Fruit fly (Drosophila melanogaster) whole organism, wandering third instar larva: ENCODE data around the gene CG15399.

ENCODE experiments used
- Abd-B ChIP-seq: fragments of >200 bp; optimal IDR thresholded peaks from 2 replicates; lab custom pipeline; 2017; ENCODE audit warnings: missing biosample characterization, missing genetic modification characterization
- CG32264 ChIP-seq: fragments of 200-800 bp; sonication (Bioruptor generic); optimal IDR thresholded peaks from 2 replicates; lab custom pipeline; 2016; ENCODE audit warnings: missing biosample characterization, missing genetic modification characterization
- CG9705 ChIP-seq: fragments of 200-800 bp; sonication (Bioruptor generic); optimal IDR thresholded peaks from 2 replicates; lab custom pipeline; 2018; ENCODE audit warnings: missing biosample characterization, mild to moderate bottlenecking, missing genetic modification characterization
- CrebA ChIP-seq: fragments of 200-800 bp; sonication (Bioruptor generic); optimal IDR thresholded peaks from 2 replicates; lab custom pipeline; 2016; ENCODE audit warnings: missing biosample characterization, mild to moderate bottlenecking, missing genetic modification characterization, borderline replicate concordance
- Dfd ChIP-seq: fragments of >200 bp; optimal IDR thresholded peaks from 2 replicates; lab custom pipeline; 2017; ENCODE audit warnings: missing biosample characterization, missing genetic modification characterization
- Dif ChIP-seq: fragments of 200-275, 200-300 bp; sonication (Bioruptor generic); optimal IDR thresholded peaks from 2 replicates; lab custom pipeline; 2018; ENCODE audit warnings: missing biosample characterization, missing genetic modification characterization; ENCODE audit not compliant: partially characterized antibody
- GATAd ChIP-seq: sonication (Bioruptor generic); optimal IDR thresholded peaks from 2 replicates; lab custom pipeline; 2016; ENCODE audit warnings: missing biosample characterization, missing genetic modification characterization
- HLH106 ChIP-seq: fragments of 200-800 bp; optimal IDR thresholded peaks from 3 replicates; lab custom pipeline; 2019; ENCODE audit warnings: missing biosample characterization, mild to moderate bottlenecking, missing genetic modification characterization, moderate library complexity
- Hnf4 ChIP-seq: fragments of 200-800 bp; sonication (Bioruptor generic); optimal IDR thresholded peaks from 2 replicates; lab custom pipeline; 2016; ENCODE audit warnings: missing biosample characterization, mild to moderate bottlenecking, missing genetic modification characterization
- Hr78 ChIP-seq: fragments of >200 bp; optimal IDR thresholded peaks from 2 replicates; lab custom pipeline; 2017; ENCODE audit warnings: missing biosample characterization, missing genetic modification characterization
- Hr83 ChIP-seq: fragments of 200-300 bp; sonication (Bioruptor generic); optimal IDR thresholded peaks from 2 replicates; lab custom pipeline; 2016; ENCODE audit warnings: missing biosample characterization, mild to moderate bottlenecking, missing genetic modification characterization, moderate library complexity; ENCODE audit not compliant: poor library complexity, severe bottlenecking
- Jra ChIP-seq: sonication (Bioruptor generic); optimal IDR thresholded peaks from 2 replicates; lab custom pipeline; 2016; ENCODE audit warnings: missing biosample characterization, missing genetic modification characterization
- Mio ChIP-seq: sonication (Bioruptor generic); optimal IDR thresholded peaks from 2 replicates; lab custom pipeline; 2016; ENCODE audit warnings: missing biosample characterization, missing genetic modification characterization
- Myc ChIP-seq: fragments of >200 bp; optimal IDR thresholded peaks from 2 replicates; lab custom pipeline; 2017
- N ChIP-seq: fragments of >200 bp; optimal IDR thresholded peaks from 2 replicates; lab custom pipeline; 2018; ENCODE audit warnings: missing biosample characterization, missing external identifiers, missing genetic modification characterization
- OdsH ChIP-seq: fragments of 200-800 bp; sonication (Bioruptor generic); optimal IDR thresholded peaks from 2 replicates; lab custom pipeline; 2016; ENCODE audit warnings: missing biosample characterization, mild to moderate bottlenecking, missing genetic modification characterization
- Rel ChIP-seq, 2 experiments: fragments of 200-800 bp; sonication (Bioruptor generic) in 1 of 2; optimal IDR thresholded peaks; 2 replicates in 1 of 2; 3 replicates in 1 of 2; lab custom pipeline; 2016 to 2019; ENCODE audit warnings: mild to moderate bottlenecking in 2 of 2, missing biosample characterization in 2 of 2, missing genetic modification characterization in 2 of 2, moderate library complexity in 1 of 2
- Sp1 ChIP-seq: fragments of 200-800 bp; sonication (Bioruptor generic); optimal IDR thresholded peaks from 3 replicates; lab custom pipeline; 2019; ENCODE audit warnings: missing biosample characterization, mild to moderate bottlenecking, missing genetic modification characterization, moderate library complexity
- Vsx2 ChIP-seq: fragments of 200-300, 225-300 bp; sonication (Bioruptor generic); optimal IDR thresholded peaks from 2 replicates; lab custom pipeline; 2018; ENCODE audit warnings: missing biosample characterization, missing genetic modification characterization; ENCODE audit not compliant: partially characterized antibody
- br ChIP-seq: fragments of 200-800 bp; sonication (Bioruptor generic); optimal IDR thresholded peaks from 2 replicates; lab custom pipeline; 2016; ENCODE audit warnings: missing biosample characterization, missing genetic modification characterization
- brk ChIP-seq: fragments of 200-800 bp; sonication (Bioruptor generic); optimal IDR thresholded peaks from 2 replicates; lab custom pipeline; 2016; ENCODE audit warnings: missing biosample characterization, mild to moderate bottlenecking, missing genetic modification characterization
- dl ChIP-seq, 2 experiments: fragments of 175-275, 200-275 bp in 1 of 2; fragments of 200-275 bp in 1 of 2; sonication (Bioruptor generic); optimal IDR thresholded peaks; lab custom pipeline; 2018; ENCODE audit warnings: mild to moderate bottlenecking in 2 of 2, missing biosample characterization in 2 of 2, missing genetic modification characterization in 2 of 2, moderate library complexity in 2 of 2; ENCODE audit not compliant: partially characterized antibody in 2 of 2, insufficient read depth in 1 of 2
- dmrt93B ChIP-seq: fragments of 200-800 bp; sonication (Bioruptor generic); optimal IDR thresholded peaks from 2 replicates; lab custom pipeline; 2018; ENCODE audit warnings: missing biosample characterization, mild to moderate bottlenecking, missing genetic modification characterization
- dsf ChIP-seq: sonication (Bioruptor generic); optimal IDR thresholded peaks from 2 replicates; lab custom pipeline; 2016; ENCODE audit warnings: missing biosample characterization, missing genetic modification characterization, borderline replicate concordance
- ey ChIP-seq: fragments of 200-800 bp; sonication (Bioruptor generic); optimal IDR thresholded peaks from 2 replicates; lab custom pipeline; 2016; ENCODE audit warnings: missing biosample characterization, missing genetic modification characterization
- foxo ChIP-seq, 2 experiments: fragments of 200-800 bp; sonication (Bioruptor generic); optimal IDR thresholded peaks; 2 replicates in 1 of 2; 3 replicates in 1 of 2; lab custom pipeline; 2016 to 2017; ENCODE audit warnings: missing biosample characterization in 2 of 2, missing genetic modification characterization in 2 of 2
- fru ChIP-seq: fragments of 200-800 bp; sonication (Bioruptor generic); optimal IDR thresholded peaks from 3 replicates; lab custom pipeline; 2016; ENCODE audit warnings: missing biosample characterization, mild to moderate bottlenecking, missing genetic modification characterization
- h ChIP-seq: fragments of 200-800 bp; sonication (Bioruptor generic); optimal IDR thresholded peaks from 3 replicates; lab custom pipeline; 2016; ENCODE audit warnings: missing biosample characterization, mild to moderate bottlenecking, missing genetic modification characterization
- jim ChIP-seq: fragments of 175-275, 200-325 bp; sonication (Bioruptor generic); optimal IDR thresholded peaks from 2 replicates; lab custom pipeline; 2016; ENCODE audit warnings: missing biosample characterization, mild to moderate bottlenecking, missing genetic modification characterization
- lola ChIP-seq: fragments of >200 bp; optimal IDR thresholded peaks from 2 replicates; lab custom pipeline; 2017; ENCODE audit warnings: missing biosample characterization, missing genetic modification characterization
- pan ChIP-seq: fragments of >200 bp; optimal IDR thresholded peaks from 2 replicates; lab custom pipeline; 2017
- psq ChIP-seq: fragments of 200-800 bp; sonication (Bioruptor generic); optimal IDR thresholded peaks from 3 replicates; lab custom pipeline; 2017; ENCODE audit warnings: missing biosample characterization, mild to moderate bottlenecking, missing genetic modification characterization, moderate library complexity
- rgr ChIP-seq: fragments of 200-800 bp; sonication (Bioruptor generic); optimal IDR thresholded peaks from 3 replicates; lab custom pipeline; 2016; ENCODE audit warnings: missing biosample characterization, mild to moderate bottlenecking, missing genetic modification characterization
- sage ChIP-seq: fragments of 200-800 bp; sonication (Bioruptor generic); optimal IDR thresholded peaks from 2 replicates; lab custom pipeline; 2016; ENCODE audit warnings: missing biosample characterization, mild to moderate bottlenecking, missing genetic modification characterization
- sv ChIP-seq: fragments of 200-800 bp; sonication (Bioruptor generic); optimal IDR thresholded peaks from 3 replicates; lab custom pipeline; 2016; ENCODE audit warnings: missing biosample characterization, missing genetic modification characterization
- tai ChIP-seq: sonication (Bioruptor generic); optimal IDR thresholded peaks from 2 replicates; lab custom pipeline; 2016; ENCODE audit warnings: missing biosample characterization, missing genetic modification characterization
- usp ChIP-seq: fragments of >200 bp; optimal IDR thresholded peaks from 2 replicates; lab custom pipeline; 2017; ENCODE audit warnings: missing biosample characterization, missing genetic modification characterization
- woc ChIP-seq: sonication (Bioruptor generic); optimal IDR thresholded peaks from 2 replicates; lab custom pipeline; 2016; ENCODE audit warnings: missing biosample characterization, mild to moderate bottlenecking, missing genetic modification characterization

Gene CG15399

dm6 chr2L:2765659-2766373 is 5.8 kb downstream of the CG15399 start, which contains the start of the genes Snx21 and aph-1:
Gene Snx21, minus strand, starts transcription at chr2L:2765665.
Gene aph-1, plus strand, starts transcription at chr2L:2766233.
- TF ChIP-seq GATAd (GFP tag; lab: Kevin White, UChicago), result no peak
- TF ChIP-seq N (GFP tag; lab: Kevin White, UChicago), result no peak
- peak; percentile 90 for TF ChIP-seq ey (GFP tag; lab: Kevin White, UChicago)
- TF ChIP-seq dsf (GFP tag; lab: Kevin White, UChicago), result peak; percentile 67
- TF ChIP-seq psq (GFP tag; lab: Kevin White, UChicago), result peak; percentile 85
- TF ChIP-seq h, result peak; percentile 88
- no peak for TF ChIP-seq Dif (GFP tag; lab: Kevin White, UChicago)
- no peak for TF ChIP-seq CrebA (GFP tag; lab: Kevin White, UChicago)
- peak; percentile 82 for TF ChIP-seq dmrt93B (GFP tag; lab: Kevin White, UChicago)
- no peak for TF ChIP-seq dl (GFP tag; optimal IDR thresholded peaks at IDR 0.05; lab: Kevin White, UChicago; ENCODE audit: insufficient read depth in 1 of 2, partially characterized antibody in 2 of 2)
- peak; percentile 66 for TF ChIP-seq CG32264 (GFP tag; lab: Kevin White, UChicago)
- no peak for TF ChIP-seq Abd-B (GFP tag; lab: Kevin White, UChicago)
- TF ChIP-seq usp, result no peak
- TF ChIP-seq br (GFP tag; lab: Kevin White, UChicago), result peak; percentile 87
- TF ChIP-seq sv (GFP tag; lab: Kevin White, UChicago), result peak; percentile 83
- peak; percentile 56 for TF ChIP-seq Mio
- no peak for TF ChIP-seq lola (GFP tag; lab: Kevin White, UChicago)
- peak; percentile 16 for TF ChIP-seq jim (GFP tag; lab: Kevin White, UChicago)
- TF ChIP-seq woc (GFP tag; lab: Kevin White, UChicago), result peak; percentile 98
- peak; percentile 69 for TF ChIP-seq Jra (GFP tag; lab: Kevin White, UChicago)
- no peak for TF ChIP-seq Hr78
- TF ChIP-seq rgr (GFP tag; lab: Kevin White, UChicago), result peak; percentile 91
- TF ChIP-seq CG9705 (GFP tag; lab: Kevin White, UChicago), result peak; percentile 89
- TF ChIP-seq Hr83, result peak; percentile 66
- TF ChIP-seq brk (GFP tag; lab: Kevin White, UChicago), result no peak
- TF ChIP-seq foxo (GFP tag; optimal IDR thresholded peaks at IDR 0.05; lab: Kevin White, UChicago), result peak in 1 of 2 experiments; percentile 93
- peak; percentile 90 for TF ChIP-seq fru (GFP tag; lab: Kevin White, UChicago)
- peak; percentile 34 for TF ChIP-seq Myc (lab: Kevin White, UChicago)
- TF ChIP-seq tai (GFP tag; lab: Kevin White, UChicago), result no peak
- peak; percentile 91 for TF ChIP-seq Rel (GFP tag; optimal IDR thresholded peaks at IDR 0.05; lab: Kevin White, UChicago)
- peak; percentile 89 for TF ChIP-seq Rel (tag; optimal IDR thresholded peaks at IDR 0.05; lab: Kevin White, UChicago)
- no peak for TF ChIP-seq pan (lab: Kevin White, UChicago)
- no peak for TF ChIP-seq Vsx2 (GFP tag; lab: Kevin White, UChicago)
- TF ChIP-seq Sp1 (GFP tag; lab: Kevin White, UChicago), result peak; percentile 93
- TF ChIP-seq Hnf4, result peak; percentile 87
- no peak for TF ChIP-seq Dfd (GFP tag; lab: Kevin White, UChicago)
- TF ChIP-seq HLH106 (tag; lab: Kevin White, UChicago), result peak; percentile 94
- no peak for TF ChIP-seq sage
- TF ChIP-seq OdsH (GFP tag; lab: Kevin White, UChicago), result peak; percentile 89

DNA sequence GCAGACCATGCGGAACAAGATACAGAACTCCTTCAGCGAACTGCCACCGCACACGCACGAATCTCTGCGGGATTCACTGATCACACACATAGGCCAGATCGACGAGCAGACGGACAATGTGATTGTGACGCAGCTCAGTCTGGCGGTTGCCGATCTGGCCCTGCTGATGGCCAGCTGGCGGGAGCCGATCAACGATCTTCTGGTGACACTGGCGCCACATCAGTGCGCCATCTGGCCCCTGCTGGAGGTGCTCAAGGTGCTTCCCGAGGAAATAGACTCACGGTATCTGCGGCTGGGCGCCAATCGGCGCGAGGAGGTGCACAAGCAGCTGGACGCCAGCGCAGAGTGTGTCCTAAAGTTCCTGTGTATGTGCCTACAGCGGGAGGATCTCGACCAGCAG is 11.3 kb downstream of the CG15399 start:
- TF ChIP-seq Hnf4 (no peak), Myc (lab: Kevin White, UChicago) (no peak), jim (GFP tag; lab: Kevin White, UChicago) (no peak), h (no peak), woc (GFP tag; lab: Kevin White, UChicago) (no peak), Hr78 (no peak), tai (GFP tag; lab: Kevin White, UChicago) (no peak), HLH106 (tag; lab: Kevin White, UChicago) (no peak), Jra (GFP tag; lab: Kevin White, UChicago) (no peak), ey (GFP tag; lab: Kevin White, UChicago) (no peak), GATAd (GFP tag; lab: Kevin White, UChicago) (no peak), sv (GFP tag; lab: Kevin White, UChicago) (no peak), Dfd (GFP tag; lab: Kevin White, UChicago) (no peak), dmrt93B (GFP tag; lab: Kevin White, UChicago) (no peak), N (GFP tag; lab: Kevin White, UChicago) (no peak), Dif (GFP tag; lab: Kevin White, UChicago) (no peak), CG9705 (GFP tag; lab: Kevin White, UChicago) (no peak), lola (GFP tag; lab: Kevin White, UChicago) (no peak), Sp1 (GFP tag; lab: Kevin White, UChicago) (no peak)
